Fruit fly (Drosophila melanogaster): Measurements from ENCODE around the gene CG15876.

DNA sequence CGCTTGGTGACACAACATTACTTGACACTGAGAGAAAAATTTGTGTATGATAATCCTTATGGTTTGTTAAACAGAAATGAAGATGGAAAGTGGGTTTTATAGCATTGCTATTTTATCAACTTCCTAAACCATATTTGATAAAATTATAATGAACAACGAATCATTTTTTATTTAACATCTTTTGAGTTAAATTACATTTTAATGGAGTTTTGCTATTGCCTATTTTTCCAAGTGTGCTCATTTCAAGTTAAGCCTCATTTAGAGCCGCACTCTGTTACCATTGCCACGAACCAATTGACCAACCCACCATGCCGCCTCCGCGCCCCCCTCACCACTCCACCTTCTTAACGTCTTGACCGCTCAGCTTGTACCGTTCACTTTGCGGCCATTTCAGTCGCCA is 5.4 kb upstream of the CG15876 start:
- TF ChIP-seq psq (optimal IDR thresholded peaks at IDR 0.05) (no peak), usp (GFP tag; optimal IDR thresholded peaks at IDR 0.05) (no peak), EcR (GFP tag; optimal IDR thresholded peaks at IDR 0.05) (no peak), pan (optimal IDR thresholded peaks at IDR 0.05) (no peak), CG8478 (optimal IDR thresholded peaks at IDR 0.05) (no peak)
